Worm (Caenorhabditis elegans): ENCODE measurements around the gene flp-3.

- no peak for TF ChIP-seq unc-39 (tag; optimal IDR thresholded peaks at IDR 0.05)
- no peak for TF ChIP-seq mab-5 (tag; optimal IDR thresholded peaks at IDR 0.05)
- TF ChIP-seq elt-1 (tag; optimal IDR thresholded peaks at IDR 0.05; ENCODE audit: borderline replicate concordance, insufficient read depth) = no peak
- TF ChIP-seq nhr-76 (tag; optimal IDR thresholded peaks at IDR 0.05) = no peak
- no peak for TF ChIP-seq unc-62 (GFP tag; optimal IDR thresholded peaks at IDR 0.05)
- TF ChIP-seq bed-3 (GFP tag; optimal IDR thresholded peaks at IDR 0.05) = no peak
Observed at ce11 chrX:10044473-10044872, 48.3 kb downstream of the flp-3 start.

All from whole organism, mixed stage, embryonic.